Fruit fly (Drosophila melanogaster) whole organism, embryonic: ENCODE data around the gene CG13384.

Experiments used
- ATbp ChIP-seq: fragments of 200-800 bp; sonication (Bioruptor generic); optimal IDR thresholded peaks from 2 replicates; lab custom pipeline; 2017; ENCODE audit warnings: missing biosample characterization, mild to moderate bottlenecking, missing genetic modification characterization, missing genetic modification reagents
- Aef1 ChIP-seq: fragments of 200-800 bp; sonication (Bioruptor generic); IDR thresholded peaks from 3 replicates; pipeline ENCODE4 v1.3.6; 2022; ENCODE audit warnings: missing biosample characterization, missing genetic modification characterization
- B-H1 ChIP-seq: fragments of 200-800 bp; sonication (Bioruptor generic); IDR thresholded peaks from 3 replicates; pipeline ENCODE4 v1.3.6; 2022; ENCODE audit warnings: missing biosample characterization, missing genetic modification characterization
- C15 ChIP-seq: fragments of 200-800 bp; sonication (Bioruptor generic); IDR thresholded peaks from 3 replicates; pipeline ENCODE4 v1.3.6; 2022; ENCODE audit warnings: missing biosample characterization, missing genetic modification characterization
- CG1024 ChIP-seq: fragments of 200-800 bp; sonication (Bioruptor generic); IDR thresholded peaks from 2 replicates; pipeline ENCODE4 v1.3.6; 2022; ENCODE audit warnings: missing biosample characterization, missing genetic modification characterization
- CG10431 ChIP-seq: fragments of 200-800 bp; sonication (Bioruptor generic); optimal IDR thresholded peaks from 3 replicates; lab custom pipeline; 2018; ENCODE audit warnings: missing biosample characterization, mild to moderate bottlenecking, missing genetic modification characterization
- CG11560 ChIP-seq: fragments of 200-800 bp; sonication (Bioruptor generic); IDR thresholded peaks from 3 replicates; pipeline ENCODE4 v1.3.6; 2022; ENCODE audit warnings: missing biosample characterization, missing genetic modification characterization
- CG11696 ChIP-seq: fragments of 200-800 bp; sonication (Bioruptor generic); IDR thresholded peaks from 2 replicates; pipeline ENCODE4 v1.3.6; 2022; ENCODE audit warnings: missing biosample characterization, missing genetic modification characterization
- CG13775 ChIP-seq: fragments of 200-800 bp; sonication (Bioruptor generic); optimal IDR thresholded peaks from 3 replicates; lab custom pipeline; 2017; ENCODE audit warnings: missing biosample characterization, mild to moderate bottlenecking, missing genetic modification characterization
- CG14014 ChIP-seq: fragments of 200-800 bp; sonication (Bioruptor generic); IDR thresholded peaks from 2 replicates; pipeline ENCODE4 v1.3.6; 2022; ENCODE audit warnings: missing biosample characterization, missing genetic modification characterization
- CG15514 ChIP-seq: fragments of 200-800 bp; sonication (Bioruptor generic); optimal IDR thresholded peaks from 3 replicates; lab custom pipeline; 2017; ENCODE audit warnings: missing biosample characterization, missing genetic modification characterization, mild to moderate bottlenecking, moderate library complexity, missing genetic modification reagents
- CG16815 ChIP-seq: fragments of 200-800 bp; sonication (Bioruptor generic); optimal IDR thresholded peaks from 3 replicates; lab custom pipeline; 2017; ENCODE audit warnings: missing biosample characterization, mild to moderate bottlenecking, missing genetic modification characterization
- CG17385 ChIP-seq: fragments of 200-800 bp; sonication (Bioruptor generic); optimal IDR thresholded peaks from 3 replicates; lab custom pipeline; 2018; ENCODE audit warnings: missing biosample characterization, mild to moderate bottlenecking, missing genetic modification characterization
- CG2678 ChIP-seq: fragments of 200-800 bp; sonication (Bioruptor generic); optimal IDR thresholded peaks from 3 replicates; lab custom pipeline; 2019; ENCODE audit warnings: missing biosample characterization, mild to moderate bottlenecking, missing genetic modification characterization, moderate library complexity
- CG31388 ChIP-seq: fragments of 200-800 bp; sonication (Bioruptor generic); optimal IDR thresholded peaks from 2 replicates; lab custom pipeline; 2016; ENCODE audit warnings: missing biosample characterization, missing genetic modification characterization
- CG3847 ChIP-seq: fragments of 200-800 bp; sonication (Bioruptor generic); IDR thresholded peaks from 2 replicates; pipeline ENCODE4 v1.3.6; 2022; ENCODE audit warnings: missing biosample characterization, missing genetic modification characterization
- CG3995 ChIP-seq: fragments of 200-800 bp; sonication (Bioruptor generic); optimal IDR thresholded peaks from 3 replicates; lab custom pipeline; 2016; ENCODE audit warnings: missing biosample characterization, missing genetic modification characterization
- CG6813 ChIP-seq: fragments of 200-800 bp; sonication (Bioruptor generic); optimal IDR thresholded peaks from 2 replicates; lab custom pipeline; 2017; ENCODE audit warnings: missing biosample characterization, missing genetic modification characterization, mild to moderate bottlenecking, moderate library complexity, missing genetic modification reagents
- CG7839 ChIP-seq: fragments of 200-800 bp; sonication (Bioruptor generic); optimal IDR thresholded peaks from 3 replicates; lab custom pipeline; 2018; ENCODE audit warnings: missing biosample characterization, mild to moderate bottlenecking, missing genetic modification characterization, moderate library complexity
- CG8089 ChIP-seq: fragments of 200-800 bp; sonication (Bioruptor generic); optimal IDR thresholded peaks from 3 replicates; lab custom pipeline; 2016; ENCODE audit warnings: missing biosample characterization, missing genetic modification characterization
- CG9797 ChIP-seq: fragments of 200-800 bp; sonication (Bioruptor generic); optimal IDR thresholded peaks from 3 replicates; lab custom pipeline; 2018; ENCODE audit warnings: missing biosample characterization, mild to moderate bottlenecking, missing genetic modification characterization
- CG9876 ChIP-seq: fragments of 200-800 bp; sonication (Bioruptor generic); optimal IDR thresholded peaks from 2 replicates; lab custom pipeline; 2016; ENCODE audit warnings: missing biosample characterization, missing genetic modification characterization
- CoRest ChIP-seq: fragments of 200-800 bp; sonication (Bioruptor generic); optimal IDR thresholded peaks from 3 replicates; lab custom pipeline; 2018; ENCODE audit warnings: missing biosample characterization, mild to moderate bottlenecking, missing genetic modification characterization, moderate library complexity
- Ets97D ChIP-seq: fragments of 200-800 bp; sonication (Bioruptor generic); optimal IDR thresholded peaks from 3 replicates; lab custom pipeline; 2016; ENCODE audit warnings: missing biosample characterization, missing genetic modification characterization
- HHEX ChIP-seq: fragments of 200-800 bp; sonication (Bioruptor generic); optimal IDR thresholded peaks from 3 replicates; lab custom pipeline; 2017; ENCODE audit warnings: missing biosample characterization, mild to moderate bottlenecking, missing genetic modification characterization, missing genetic modification reagents
- HLH54F ChIP-seq: fragments of 200-800 bp; sonication (Bioruptor generic); optimal IDR thresholded peaks from 3 replicates; lab custom pipeline; 2016; ENCODE audit warnings: missing biosample characterization, missing genetic modification characterization
- Hand ChIP-seq: fragments of 200-800 bp; sonication (Bioruptor generic); optimal IDR thresholded peaks from 2 replicates; lab custom pipeline; 2017; ENCODE audit warnings: mild to moderate bottlenecking, missing biosample characterization, missing genetic modification reagents, missing genetic modification characterization
- Hmx ChIP-seq: fragments of 200-800 bp; sonication (Bioruptor generic); optimal IDR thresholded peaks from 2 replicates; lab custom pipeline; 2016; ENCODE audit warnings: missing biosample characterization, missing genetic modification characterization
- Hr3 ChIP-seq: fragments of 200-800 bp; sonication (Bioruptor generic); optimal IDR thresholded peaks from 3 replicates; lab custom pipeline; 2016; ENCODE audit warnings: missing biosample characterization, missing genetic modification characterization
- Rx ChIP-seq: fragments of 200-800 bp; sonication (Bioruptor generic); IDR thresholded peaks from 2 replicates; pipeline ENCODE4 v1.3.6; 2022; ENCODE audit warnings: missing biosample characterization, missing genetic modification characterization
- amos ChIP-seq: fragments of 200-800 bp; sonication (Bioruptor generic); IDR thresholded peaks from 2 replicates; pipeline ENCODE4 v1.3.6; 2022; ENCODE audit warnings: missing biosample characterization, missing genetic modification characterization; ENCODE audit not compliant: partially characterized antibody
- ap ChIP-seq: fragments of 200-800 bp; sonication (Bioruptor generic); IDR thresholded peaks from 2 replicates; pipeline ENCODE4 v1.3.6; 2022; ENCODE audit warnings: missing biosample characterization, missing genetic modification characterization
- ase ChIP-seq: fragments of 200-800 bp; sonication (Bioruptor generic); IDR thresholded peaks from 3 replicates; pipeline ENCODE4 v1.3.6; 2022; ENCODE audit warnings: missing biosample characterization, missing genetic modification characterization
- caup ChIP-seq: fragments of 200-800 bp; sonication (Bioruptor generic); optimal IDR thresholded peaks from 3 replicates; lab custom pipeline; 2017; ENCODE audit warnings: missing biosample characterization, mild to moderate bottlenecking, missing genetic modification characterization, moderate library complexity; ENCODE audit not compliant: severe bottlenecking
- chif ChIP-seq, 2 experiments: fragments of 200-800 bp; sonication (Bioruptor generic); optimal IDR thresholded peaks; 3 replicates each; lab custom pipeline; 2016; ENCODE audit warnings: missing biosample characterization in 2 of 2, missing genetic modification characterization in 2 of 2
- chinmo ChIP-seq: fragments of 200-800 bp; sonication (Bioruptor generic); IDR thresholded peaks from 4 replicates; pipeline ENCODE4 v1.3.6; 2022; ENCODE audit warnings: missing biosample characterization, missing genetic modification characterization; ENCODE audit not compliant: partially characterized antibody
- ftz-f1 ChIP-seq: fragments of 200-800 bp; sonication (Bioruptor generic); optimal IDR thresholded peaks from 2 replicates; lab custom pipeline; 2016; ENCODE audit warnings: missing biosample characterization, missing genetic modification characterization
- insv ChIP-seq, 2 experiments: fragments of 200-800 bp; sonication (Bioruptor generic); optimal IDR thresholded peaks; 3 replicates each; lab custom pipeline; 2016 to 2018; ENCODE audit warnings: missing biosample characterization in 2 of 2, missing genetic modification characterization in 2 of 2
- ken ChIP-seq: fragments of 200-800 bp; sonication (Bioruptor generic); IDR thresholded peaks from 3 replicates; pipeline ENCODE4 v1.3.6; 2022; ENCODE audit warnings: missing biosample characterization, missing genetic modification characterization
- ranshi ChIP-seq: fragments of 200-800 bp; sonication (Bioruptor generic); IDR thresholded peaks from 2 replicates; pipeline ENCODE4 v1.3.6; 2022; ENCODE audit warnings: missing biosample characterization, missing genetic modification characterization
- run ChIP-seq: fragments of 200-800 bp; sonication (Bioruptor generic); optimal IDR thresholded peaks from 3 replicates; lab custom pipeline; 2018; ENCODE audit warnings: missing biosample characterization, mild to moderate bottlenecking, missing genetic modification characterization
- salm ChIP-seq: fragments of 200-800 bp; sonication (Bioruptor generic); optimal IDR thresholded peaks from 2 replicates; lab custom pipeline; 2018; ENCODE audit warnings: missing biosample characterization, mild to moderate bottlenecking, missing genetic modification characterization
- scrt ChIP-seq: fragments of 200-800 bp; sonication (Bioruptor generic); optimal IDR thresholded peaks from 2 replicates; lab custom pipeline; 2018; ENCODE audit warnings: missing biosample characterization, mild to moderate bottlenecking, missing genetic modification characterization, moderate library complexity
- seq ChIP-seq: fragments of 200-800 bp; sonication (Bioruptor generic); IDR thresholded peaks from 2 replicates; pipeline ENCODE4 v1.3.6; 2022; ENCODE audit warnings: missing biosample characterization, missing genetic modification characterization
- slbo ChIP-seq: fragments of 200-800 bp; sonication (Bioruptor generic); IDR thresholded peaks from 2 replicates; pipeline ENCODE4 v1.3.6; 2022; ENCODE audit warnings: missing biosample characterization, missing genetic modification characterization
- stwl ChIP-seq: fragments of 200-800 bp; sonication (Bioruptor generic); optimal IDR thresholded peaks from 3 replicates; lab custom pipeline; 2018; ENCODE audit warnings: missing biosample characterization, mild to moderate bottlenecking, missing genetic modification characterization, moderate library complexity
- zen2 ChIP-seq: fragments of 200-800 bp; sonication (Bioruptor generic); IDR thresholded peaks from 3 replicates; pipeline ENCODE4 v1.3.6; 2022; ENCODE audit warnings: missing biosample characterization, missing genetic modification characterization; ENCODE audit not compliant: partially characterized antibody

The CG13384 gene

dm6 chr2L:8370364-8371326, 13.6 kb upstream of the CG13384 start, which contains the start of gene CG17292 (continued):
- TF ChIP-seq ap (GFP tag; lab: Robert Waterston, UW), result 0 out of 2 replicates have a peak, but pooled peaks have one; percentile 39
- no peak for TF ChIP-seq Hmx (GFP tag; lab: Kevin White, UChicago)
- TF ChIP-seq slbo (GFP tag; lab: Robert Waterston, UW), result peak; percentile 69
- peak; percentile 19 for TF ChIP-seq CG3995
- TF ChIP-seq ken (GFP tag; lab: Robert Waterston, UW), result peak; percentile 62; the same call in 2 of the 3 replicates
- TF ChIP-seq Hr3 (GFP tag; lab: Kevin White, UChicago), result no peak
- peak; percentile 67 for TF ChIP-seq ftz-f1 (GFP tag; lab: Kevin White, UChicago)
- TF ChIP-seq insv (GFP tag; optimal IDR thresholded peaks at IDR 0.05; lab: Kevin White, UChicago), result no peak
- peak; percentile 78 for TF ChIP-seq ATbp (GFP tag; lab: Kevin White, UChicago)
- peak; percentile 58 for TF ChIP-seq HHEX (GFP tag; lab: Kevin White, UChicago)
- no peak for TF ChIP-seq CG9876 (GFP tag; lab: Kevin White, UChicago)
- peak; percentile 13 for TF ChIP-seq CG9797 (GFP tag; lab: Kevin White, UChicago)
- TF ChIP-seq CG13775 (GFP tag; lab: Kevin White, UChicago), result peak; percentile 49
- peak; percentile 93 for TF ChIP-seq chinmo (GFP tag; lab: Robert Waterston, UW)
- no peak for TF ChIP-seq salm (tag; lab: Kevin White, UChicago)
- TF ChIP-seq CG3847 (GFP tag; lab: Robert Waterston, UW), result peak; percentile 61
- TF ChIP-seq CoRest (tag; lab: Kevin White, UChicago), result peak; percentile 16
- peak; percentile 66 for TF ChIP-seq run (tag; lab: Kevin White, UChicago)
- peak; percentile 74; the same call in 1 of the 2 replicates for TF ChIP-seq CG14014 (GFP tag; lab: Robert Waterston, UW)
- TF ChIP-seq CG10431 (GFP tag; lab: Kevin White, UChicago), result no peak
- TF ChIP-seq ranshi (GFP tag; lab: Robert Waterston, UW), result peak; percentile 58; the same call in 1 of the 2 replicates
- no peak; the same call in 2 of the 3 replicates for TF ChIP-seq B-H1 (GFP tag; lab: Robert Waterston, UW)
- peak; percentile 20; the same call in 1 of the 3 replicates for TF ChIP-seq Aef1
- no peak for TF ChIP-seq HLH54F
- TF ChIP-seq CG1024, result peak; percentile 67
- TF ChIP-seq CG31388, result no peak
- TF ChIP-seq CG11560 (tag; lab: Robert Waterston, UW), result no peak
- TF ChIP-seq CG16815, result no peak
- TF ChIP-seq CG7839 (tag; lab: Kevin White, UChicago), result no peak
- TF ChIP-seq CG15514, result peak; percentile 95
- TF ChIP-seq ase, result peak; percentile 62; the same call in 1 of the 3 replicates
- no peak for TF ChIP-seq C15 (GFP tag; lab: Robert Waterston, UW)
- TF ChIP-seq scrt (GFP tag; lab: Kevin White, UChicago), result no peak
- peak; percentile 62 for TF ChIP-seq stwl (tag; lab: Kevin White, UChicago)
- TF ChIP-seq amos (GFP tag; lab: Robert Waterston, UW), result peak; percentile 94
- no peak for TF ChIP-seq chif (GFP tag; optimal IDR thresholded peaks at IDR 0.05; lab: Kevin White, UChicago)
- peak; percentile 36 for TF ChIP-seq Ets97D (GFP tag; lab: Kevin White, UChicago)
- peak; percentile 49 for TF ChIP-seq CG2678 (tag; lab: Kevin White, UChicago)
- TF ChIP-seq seq (GFP tag; lab: Robert Waterston, UW), result peak; percentile 43; the same call in 1 of the 2 replicates
- peak; percentile 76 for TF ChIP-seq caup (GFP tag; lab: Kevin White, UChicago)
- peak; percentile 82 for TF ChIP-seq zen2 (GFP tag; lab: Robert Waterston, UW)
- peak; percentile 62 for TF ChIP-seq CG17385 (GFP tag; lab: Kevin White, UChicago)
- 0 out of 2 replicates have a peak, but pooled peaks have one; percentile 10 for TF ChIP-seq CG11696 (GFP tag; lab: Robert Waterston, UW)
- peak; percentile 35; the same call in 1 of the 2 replicates for TF ChIP-seq Rx
- TF ChIP-seq CG8089 (GFP tag; lab: Kevin White, UChicago), result peak; percentile 33
- peak; percentile 30 for TF ChIP-seq Hand (GFP tag; lab: Kevin White, UChicago)
- TF ChIP-seq CG6813 (GFP tag; lab: Kevin White, UChicago), result peak; percentile 17
